Worm (Caenorhabditis elegans) whole organism, dauer: Measurements from ENCODE around the gene F10E7.2.

Experiments
- unc-62 ChIP-seq: sonication (generic microtip); optimal IDR thresholded peaks from 2 replicates; lab custom pipeline; 2017; ENCODE audit warnings: missing biosample characterization, missing genetic modification reagents, missing genetic modification characterization

Gene F10E7.2

ce11 chrII:7146240-7146639 lies 24.2 kb downstream of the F10E7.2 start:
- TF ChIP-seq unc-62 (GFP tag; lab: Kevin White, UChicago), result no peak

- no peak for TF ChIP-seq unc-62 (GFP tag; lab: Kevin White, UChicago)
These were observed 25.5 kb downstream of the F10E7.2 start for ce11 chrII:7147550-7147949.

ce11 chrII:7148099-7148498 lies 26.1 kb downstream of the F10E7.2 start, which contains the start of gene T07F8.1:
T07F8.1 (plus strand) TSS chrII:7148399.
- TF ChIP-seq unc-62 (GFP tag; lab: Kevin White, UChicago), result no peak

- no peak for TF ChIP-seq unc-62 (GFP tag; lab: Kevin White, UChicago)
These were observed 30.1 kb downstream of the F10E7.2 start, which contains the start of gene fust-1 for ce11 chrII:7151969-7152631. fust-1 (plus strand) TSS chrII:7152581.

ce11 chrII:7154711-7155110 lies 32.7 kb downstream of the F10E7.2 start:
- TF ChIP-seq unc-62 (GFP tag; lab: Kevin White, UChicago), result no peak

- no peak for TF ChIP-seq unc-62 (GFP tag; lab: Kevin White, UChicago)
These were observed 33.4 kb downstream of the F10E7.2 start, which contains the start of gene C27H5.2 for ce11 chrII:7155392-7155791. C27H5.2 (plus strand) TSS chrII:7155581.

- TF ChIP-seq unc-62 (GFP tag; lab: Kevin White, UChicago), result no peak
These were observed 35.4 kb downstream of the F10E7.2 start for ce11 chrII:7157415-7157814.

ce11 chrII:7161512-7161911 lies 39.5 kb downstream of the F10E7.2 start, which contains the start of gene C27H5.12:
C27H5.12 (minus strand) TSS chrII:7161612.
- no peak for TF ChIP-seq unc-62 (GFP tag; lab: Kevin White, UChicago)

ce11 chrII:7165749-7166148 lies 43.7 kb downstream of the F10E7.2 start, which contains the start of gene mfsd-13.2:
mfsd-13.2 (minus strand) TSS chrII:7165849.
- no peak for TF ChIP-seq unc-62 (GFP tag; lab: Kevin White, UChicago)

- TF ChIP-seq unc-62 (GFP tag; lab: Kevin White, UChicago), result no peak
These were observed 44.7 kb downstream of the F10E7.2 start for ce11 chrII:7166768-7167167.

ce11 chrII:7168712-7169111 lies 46.7 kb downstream of the F10E7.2 start, which contains the start of gene col-36:
col-36 (minus strand) TSS chrII:7168812.
- no peak for TF ChIP-seq unc-62 (GFP tag; lab: Kevin White, UChicago)

- no peak for TF ChIP-seq unc-62 (GFP tag; lab: Kevin White, UChicago)
These were observed 49.4 kb downstream of the F10E7.2 start, which contains the start of gene dyf-13 for ce11 chrII:7171305-7171998. dyf-13 (minus strand) TSS chrII:7171355.
